Fruit fly (Drosophila melanogaster): Measurements from ENCODE around the gene Ppt1.

DNA sequence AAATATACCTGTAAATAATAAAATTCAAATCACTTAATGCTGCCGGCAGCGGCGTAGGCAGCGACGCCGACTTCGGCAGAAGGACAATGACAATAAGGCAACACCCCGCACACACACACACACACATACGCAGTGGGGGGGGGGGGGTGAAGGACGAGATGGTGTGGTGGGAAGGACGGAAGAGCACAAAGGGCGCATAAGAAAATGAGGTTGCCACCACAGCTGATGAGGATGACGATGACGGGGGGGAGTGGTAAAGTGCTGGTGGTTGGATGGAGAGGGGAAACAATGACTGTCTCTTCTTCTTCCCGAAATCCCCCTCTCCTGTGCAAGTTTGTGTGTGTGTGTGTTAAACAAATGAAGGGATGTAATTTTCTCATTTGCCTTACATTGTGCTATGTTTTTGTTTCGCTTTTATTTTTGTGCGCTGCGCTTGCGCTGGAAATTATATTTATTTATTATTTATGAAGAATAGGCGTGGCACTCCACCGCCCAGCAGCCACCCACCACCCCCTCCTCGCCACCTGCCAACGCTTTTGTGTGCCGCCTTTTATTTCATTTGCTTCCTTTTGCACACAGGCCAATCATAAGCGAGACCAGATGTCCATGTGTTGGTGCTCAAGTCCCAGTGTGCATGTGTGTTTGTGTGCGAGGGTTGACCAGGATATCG is 4.9 kb upstream of the Ppt1 start:
- TF ChIP-seq psq (optimal IDR thresholded peaks at IDR 0.05), result no peak
- TF ChIP-seq h (optimal IDR thresholded peaks at IDR 0.05), result no peak

Measured in Kc167 (cell line).